Fruit fly (Drosophila melanogaster) whole organism, embryonic: ENCODE results near the gene Eig71Ej.

Source experiments
- Asciz ChIP-seq: fragments of 200-800 bp; sonication (Bioruptor generic); optimal IDR thresholded peaks from 2 replicates; lab custom pipeline; 2017; ENCODE audit warnings: missing biosample characterization, mild to moderate bottlenecking, missing genetic modification characterization, missing genetic modification reagents
- Awh ChIP-seq: fragments of 200-800 bp; sonication (Bioruptor generic); IDR thresholded peaks from 2 replicates; pipeline ENCODE4, ENCODE4 v1.3.6; 2022; ENCODE audit warnings: missing biosample characterization, missing genetic modification characterization
- Blimp-1 ChIP-seq: fragments of 200-800 bp; sonication (Bioruptor generic); optimal IDR thresholded peaks from 3 replicates; lab custom pipeline; 2018; ENCODE audit warnings: missing biosample characterization, missing genetic modification characterization, mild to moderate bottlenecking, moderate library complexity, missing genetic modification reagents
- CG10209 ChIP-seq: fragments of 200-800 bp; sonication (Bioruptor generic); optimal IDR thresholded peaks from 3 replicates; lab custom pipeline; 2017; ENCODE audit warnings: missing biosample characterization, mild to moderate bottlenecking, missing genetic modification characterization, missing genetic modification reagents
- CG1233 ChIP-seq: fragments of 200-800 bp; sonication (Bioruptor generic); optimal IDR thresholded peaks from 4 replicates; lab custom pipeline; 2018; ENCODE audit warnings: missing biosample characterization, mild to moderate bottlenecking, missing genetic modification characterization
- CG14667 ChIP-seq: fragments of 200-800 bp; sonication (Bioruptor generic); IDR thresholded peaks from 2 replicates; pipeline ENCODE4 v1.3.6; 2022; ENCODE audit warnings: missing biosample characterization, missing genetic modification characterization
- CG14710 ChIP-seq: fragments of 200-800 bp; sonication (Bioruptor generic); optimal IDR thresholded peaks from 3 replicates; lab custom pipeline; 2019; ENCODE audit warnings: missing biosample characterization, mild to moderate bottlenecking, missing genetic modification characterization, moderate library complexity
- CG15696 ChIP-seq: fragments of 200-800 bp; sonication (Bioruptor generic); optimal IDR thresholded peaks from 2 replicates; lab custom pipeline; 2019; ENCODE audit warnings: missing biosample characterization, mild to moderate bottlenecking, missing genetic modification characterization, moderate library complexity
- CG1647 ChIP-seq: fragments of 200-800 bp; sonication (Bioruptor generic); optimal IDR thresholded peaks from 3 replicates; lab custom pipeline; 2016; ENCODE audit warnings: missing biosample characterization, missing genetic modification characterization
- CG16815 ChIP-seq: fragments of 200-800 bp; sonication (Bioruptor generic); optimal IDR thresholded peaks from 3 replicates; lab custom pipeline; 2017; ENCODE audit warnings: missing biosample characterization, mild to moderate bottlenecking, missing genetic modification characterization
- CG17328 ChIP-seq: fragments of 200-800 bp; sonication (Bioruptor generic); IDR thresholded peaks from 2 replicates; pipeline ENCODE4 v1.3.6; 2022; ENCODE audit warnings: missing biosample characterization, missing genetic modification characterization
- CG2120 ChIP-seq: fragments of 200-800 bp; sonication (Bioruptor generic); optimal IDR thresholded peaks from 3 replicates; lab custom pipeline; 2016; ENCODE audit warnings: missing biosample characterization, missing genetic modification characterization
- CG2202 ChIP-seq: fragments of 200-800 bp; sonication (Bioruptor generic); optimal IDR thresholded peaks from 2 replicates; lab custom pipeline; 2018; ENCODE audit warnings: missing biosample characterization, mild to moderate bottlenecking, missing genetic modification characterization
- CG2678 ChIP-seq: fragments of 200-800 bp; sonication (Bioruptor generic); optimal IDR thresholded peaks from 3 replicates; lab custom pipeline; 2019; ENCODE audit warnings: missing biosample characterization, mild to moderate bottlenecking, missing genetic modification characterization, moderate library complexity
- CG3838 ChIP-seq: fragments of 200-800 bp; sonication (Bioruptor generic); optimal IDR thresholded peaks from 3 replicates; lab custom pipeline; 2016; ENCODE audit warnings: missing biosample characterization, missing genetic modification characterization
- CG42726 ChIP-seq: fragments of 200-800 bp; sonication (Bioruptor generic); IDR thresholded peaks from 2 replicates; pipeline ENCODE4 v1.3.6; 2022; ENCODE audit warnings: missing biosample characterization, missing genetic modification characterization; ENCODE audit not compliant: partially characterized antibody
- CG6683 ChIP-seq: fragments of 200-800 bp; sonication (Bioruptor generic); optimal IDR thresholded peaks from 2 replicates; lab custom pipeline; 2017; ENCODE audit warnings: missing biosample characterization, mild to moderate bottlenecking, missing genetic modification characterization, missing genetic modification reagents
- CG7745 ChIP-seq: fragments of 200-800 bp; sonication (Bioruptor generic); optimal IDR thresholded peaks from 2 replicates; lab custom pipeline; 2018; ENCODE audit warnings: missing biosample characterization, mild to moderate bottlenecking, missing genetic modification characterization, moderate library complexity
- CG8290 ChIP-seq, 3 experiments: fragments of 200-800 bp; sonication (Bioruptor generic); optimal IDR thresholded peaks; 2 replicates each; lab custom pipeline; 2016 to 2019; ENCODE audit warnings: missing biosample characterization in 3 of 3, missing genetic modification characterization in 3 of 3, mild to moderate bottlenecking in 2 of 3, moderate library complexity in 1 of 3
- CG8924 ChIP-seq: fragments of 200-800 bp; optimal IDR thresholded peaks from 3 replicates; lab custom pipeline; 2019; ENCODE audit warnings: missing biosample characterization, mild to moderate bottlenecking, missing genetic modification characterization, moderate library complexity
- CG9817 ChIP-seq: fragments of 200-800 bp; sonication (Bioruptor generic); optimal IDR thresholded peaks from 2 replicates; lab custom pipeline; 2018; ENCODE audit warnings: missing biosample characterization, mild to moderate bottlenecking, missing genetic modification characterization, moderate library complexity
- Dek ChIP-seq: fragments of 200-800 bp; sonication (Bioruptor generic); optimal IDR thresholded peaks from 3 replicates; lab custom pipeline; 2019; ENCODE audit warnings: missing biosample characterization, mild to moderate bottlenecking, missing genetic modification characterization, moderate library complexity
- Dfd ChIP-seq, 2 experiments: fragments of >200 bp; optimal IDR thresholded peaks; 2 replicates each; lab custom pipeline; 2017; ENCODE audit warnings: missing biosample characterization in 2 of 2, missing genetic modification characterization in 2 of 2
- Gug ChIP-seq: fragments of 200-800 bp; sonication (Bioruptor generic); IDR thresholded peaks from 4 replicates; pipeline ENCODE4 v1.3.6; 2022; ENCODE audit warnings: missing biosample characterization, missing genetic modification characterization
- Hmr ChIP-seq: fragments of 200-800 bp; sonication (Bioruptor generic); optimal IDR thresholded peaks from 3 replicates; lab custom pipeline; 2017; ENCODE audit warnings: mild to moderate bottlenecking, missing biosample characterization, missing genetic modification reagents, missing genetic modification characterization
- Hr78 ChIP-seq, 2 experiments: fragments of 200-800 bp in 1 of 2; fragments of >200 bp in 1 of 2; sonication (Bioruptor generic) in 1 of 2; optimal IDR thresholded peaks; 2 replicates each; lab custom pipeline; 2017 to 2019; ENCODE audit warnings: missing biosample characterization in 2 of 2, missing genetic modification characterization in 2 of 2, mild to moderate bottlenecking in 1 of 2, moderate library complexity in 1 of 2
- MTF-1 ChIP-seq: fragments of 200-800 bp; sonication (Bioruptor generic); optimal IDR thresholded peaks from 2 replicates; lab custom pipeline; 2018; ENCODE audit warnings: missing biosample characterization, mild to moderate bottlenecking, missing genetic modification characterization, borderline replicate concordance
- PHDP ChIP-seq: fragments of 200-800 bp; sonication (Bioruptor generic); optimal IDR thresholded peaks from 3 replicates; lab custom pipeline; 2018; ENCODE audit warnings: missing biosample characterization, mild to moderate bottlenecking, missing genetic modification characterization, moderate library complexity
- Pdp1 ChIP-seq, 2 experiments: fragments of 200-800 bp; sonication (Bioruptor generic); optimal IDR thresholded peaks; 3 replicates each; lab custom pipeline; 2016; ENCODE audit warnings: missing biosample characterization in 2 of 2, missing genetic modification characterization in 2 of 2, mild to moderate bottlenecking in 1 of 2, moderate library complexity in 1 of 2
- Vsx1 ChIP-seq: fragments of 200-800 bp; sonication (Bioruptor generic); optimal IDR thresholded peaks from 2 replicates; lab custom pipeline; 2017; ENCODE audit warnings: missing biosample characterization, mild to moderate bottlenecking, missing genetic modification characterization, missing genetic modification reagents
- ara ChIP-seq: fragments of 200-800 bp; sonication (Bioruptor generic); IDR thresholded peaks from 2 replicates; pipeline ENCODE4 v1.3.6; 2022; ENCODE audit warnings: missing biosample characterization, missing genetic modification characterization
- bsh ChIP-seq, 2 experiments: fragments of 200-800 bp; sonication (Bioruptor generic); optimal IDR thresholded peaks; 2 replicates each; lab custom pipeline; 2017 to 2018; ENCODE audit warnings: mild to moderate bottlenecking in 2 of 2, missing biosample characterization in 2 of 2, missing genetic modification characterization in 2 of 2, moderate library complexity in 1 of 2
- caup ChIP-seq: fragments of 200-800 bp; sonication (Bioruptor generic); optimal IDR thresholded peaks from 3 replicates; lab custom pipeline; 2017; ENCODE audit warnings: missing biosample characterization, mild to moderate bottlenecking, missing genetic modification characterization, moderate library complexity; ENCODE audit not compliant: severe bottlenecking
- dmrt11E ChIP-seq: fragments of 200-800 bp; sonication (Bioruptor generic); optimal IDR thresholded peaks from 3 replicates; lab custom pipeline; 2018; ENCODE audit warnings: missing biosample characterization, mild to moderate bottlenecking, missing genetic modification characterization, moderate library complexity
- exex ChIP-seq: fragments of 200-800 bp; sonication (Bioruptor generic); optimal IDR thresholded peaks from 4 replicates; lab custom pipeline; 2018; ENCODE audit warnings: missing biosample characterization, mild to moderate bottlenecking, missing genetic modification characterization, moderate library complexity
- gfzf ChIP-seq: fragments of 200-800 bp; sonication (Bioruptor generic); optimal IDR thresholded peaks from 2 replicates; lab custom pipeline; 2016; ENCODE audit warnings: missing biosample characterization, mild to moderate bottlenecking, missing genetic modification characterization, moderate library complexity
- grau ChIP-seq: fragments of 200-800 bp; optimal IDR thresholded peaks from 3 replicates; lab custom pipeline; 2019; ENCODE audit warnings: missing biosample characterization, mild to moderate bottlenecking, missing genetic modification characterization, moderate library complexity
- grn ChIP-seq: fragments of 200-800 bp; sonication (Bioruptor generic); optimal IDR thresholded peaks from 3 replicates; lab custom pipeline; 2017; ENCODE audit warnings: missing biosample characterization, missing genetic modification characterization
- otp ChIP-seq: fragments of 200-800 bp; sonication (Bioruptor generic); IDR thresholded peaks from 3 replicates; pipeline ENCODE4, ENCODE4 v1.3.6; 2022; ENCODE audit warnings: missing biosample characterization, missing genetic modification characterization
- sima ChIP-seq: fragments of 200-800 bp; sonication (Bioruptor generic); optimal IDR thresholded peaks from 2 replicates; lab custom pipeline; 2016; ENCODE audit warnings: missing biosample characterization, missing genetic modification characterization
- sqz ChIP-seq: fragments of 200-800 bp; sonication (Bioruptor generic); optimal IDR thresholded peaks from 3 replicates; lab custom pipeline; 2018; ENCODE audit warnings: missing biosample characterization, mild to moderate bottlenecking, missing genetic modification characterization
- sug ChIP-seq: fragments of 200-800 bp; optimal IDR thresholded peaks from 2 replicates; lab custom pipeline; 2019; ENCODE audit warnings: missing biosample characterization, mild to moderate bottlenecking, missing genetic modification characterization, moderate library complexity
- unpg ChIP-seq: fragments of 200-800 bp; sonication (Bioruptor generic); optimal IDR thresholded peaks from 3 replicates; lab custom pipeline; 2018; ENCODE audit warnings: missing biosample characterization, mild to moderate bottlenecking, missing genetic modification characterization, moderate library complexity
- vnd ChIP-seq: fragments of 200-800 bp; sonication (Bioruptor generic); IDR thresholded peaks from 3 replicates; pipeline ENCODE4 v1.3.6; 2022; ENCODE audit warnings: missing biosample characterization, missing genetic modification characterization; ENCODE audit not compliant: partially characterized antibody
- zfh1 ChIP-seq: fragments of 200-800 bp; sonication (Bioruptor generic); IDR thresholded peaks from 3 replicates; pipeline ENCODE4 v1.3.6; 2022; ENCODE audit warnings: missing biosample characterization, missing genetic modification characterization

Eig71Ej gene

DNA sequence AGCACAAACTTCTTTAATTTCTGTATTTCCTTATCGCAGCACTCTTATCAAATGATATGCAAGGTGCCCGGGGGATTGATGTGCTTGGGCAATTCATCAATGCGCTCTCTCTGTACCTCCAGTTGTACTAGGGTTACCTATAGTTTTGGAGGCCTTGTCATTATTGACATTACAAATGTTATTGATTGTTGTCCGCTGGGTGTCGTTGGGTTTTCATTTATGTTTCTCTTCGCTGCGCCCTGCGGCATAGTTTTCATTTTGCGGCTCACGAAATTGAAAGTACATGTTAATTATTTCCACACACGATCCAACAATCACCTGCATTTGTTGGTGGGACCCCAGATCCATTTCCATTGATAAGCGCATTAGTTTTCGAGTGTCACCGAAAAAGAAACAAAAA lies 45.4 kb upstream of the Eig71Ej start (continued):
- TF ChIP-seq CG14710: peak; percentile 11
- TF ChIP-seq CG8290 (GFP tag; optimal IDR thresholded peaks at IDR 0.05; lab: Kevin White, UChicago): no peak
- TF ChIP-seq CG8290 (tag; optimal IDR thresholded peaks at IDR 0.05; lab: Kevin White, UChicago): peak in 1 of 2 experiments; percentile 7
- TF ChIP-seq Asciz: peak; percentile 36
- peak; percentile 61 for TF ChIP-seq grn (GFP tag; lab: Kevin White, UChicago)
- TF ChIP-seq CG7745 (tag; lab: Kevin White, UChicago): peak; percentile 19
- TF ChIP-seq Awh (GFP tag; lab: Robert Waterston, UW): peak; percentile 54; the same call in 1 of the 2 replicates
- TF ChIP-seq CG1233 (GFP tag; lab: Kevin White, UChicago): peak; percentile 39
- TF ChIP-seq sqz (GFP tag; lab: Kevin White, UChicago): peak; percentile 2
- TF ChIP-seq bsh (GFP tag; optimal IDR thresholded peaks at IDR 0.05; lab: Kevin White, UChicago): peak in 1 of 2 experiments; percentile 23
- peak; percentile 9 for TF ChIP-seq exex (tag; lab: Kevin White, UChicago)
- TF ChIP-seq CG15696 (tag; lab: Kevin White, UChicago): peak; percentile 47
- TF ChIP-seq unpg (GFP tag; lab: Kevin White, UChicago): peak; percentile 5
- TF ChIP-seq Vsx1 (GFP tag; lab: Kevin White, UChicago): peak; percentile 26
- peak; percentile 72 for TF ChIP-seq sug (tag; lab: Kevin White, UChicago)
- TF ChIP-seq ara (GFP tag; lab: Robert Waterston, UW): peak; percentile 32; the same call in 1 of the 2 replicates
- no peak for TF ChIP-seq CG6683 (GFP tag; lab: Kevin White, UChicago)
- TF ChIP-seq dmrt11E (tag; lab: Kevin White, UChicago): peak; percentile 6
- no peak for TF ChIP-seq caup (GFP tag; lab: Kevin White, UChicago)
- TF ChIP-seq Pdp1 (GFP tag; optimal IDR thresholded peaks at IDR 0.05; lab: Kevin White, UChicago): peak in 1 of 2 experiments; percentile 34
- TF ChIP-seq otp: peak; percentile 56; the same call in 1 of the 3 replicates
- TF ChIP-seq Hr78 (GFP tag; optimal IDR thresholded peaks at IDR 0.05; lab: Kevin White, UChicago): peak in 1 of 2 experiments; percentile 59
- peak; percentile 28 for TF ChIP-seq CG2678 (tag; lab: Kevin White, UChicago)

DNA sequence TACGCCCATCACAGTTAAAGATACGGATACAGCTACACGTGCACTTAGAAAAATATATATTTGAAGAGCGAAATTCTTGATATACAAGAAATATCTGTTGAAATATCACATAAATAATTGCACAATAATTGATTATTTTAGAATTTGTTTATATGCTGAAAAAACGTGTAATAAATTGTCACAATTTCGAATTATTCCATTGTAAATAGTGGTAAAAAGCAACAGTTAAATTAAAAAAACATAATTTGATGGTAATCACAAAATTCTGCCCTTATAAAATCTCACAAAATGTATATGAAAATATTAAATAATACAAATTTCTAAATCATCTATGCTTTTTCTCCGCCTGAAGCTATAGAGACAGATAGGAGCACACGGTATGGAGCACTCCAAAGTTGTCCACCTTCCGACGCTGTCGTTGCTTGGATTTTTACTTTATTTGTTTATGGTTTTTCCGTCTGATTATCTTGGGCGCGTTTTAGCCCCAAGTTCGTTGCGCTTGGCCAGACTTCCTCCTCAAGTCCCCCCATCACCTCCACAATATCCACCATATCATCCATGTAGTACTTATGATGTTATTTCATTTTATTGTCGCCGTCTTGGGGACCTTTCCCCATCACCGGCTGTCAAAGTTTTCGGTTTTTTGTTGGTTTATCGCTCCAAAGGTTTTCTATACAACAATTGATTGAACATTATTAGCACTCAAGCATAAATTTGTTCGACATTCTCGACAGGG lies 43.6 kb upstream of the Eig71Ej start:
- TF ChIP-seq otp: peak; percentile 48; the same call in 1 of the 3 replicates
- TF ChIP-seq CG2202: peak; percentile 18
- no peak for TF ChIP-seq sima (GFP tag; lab: Kevin White, UChicago)
- no peak; the same call in 1 of the 2 replicates for TF ChIP-seq CG14667
- no peak for TF ChIP-seq gfzf (GFP tag; lab: Kevin White, UChicago)
- TF ChIP-seq CG8924 (tag; lab: Kevin White, UChicago): peak; percentile 72
- TF ChIP-seq PHDP: peak; percentile 37
- TF ChIP-seq CG17328: no peak; the same call in 1 of the 2 replicates
- no peak for TF ChIP-seq Dek (tag; lab: Kevin White, UChicago)
- TF ChIP-seq CG42726 (GFP tag; lab: Robert Waterston, UW): no peak
- peak; percentile 62 for TF ChIP-seq CG10209 (GFP tag; lab: Kevin White, UChicago)
- peak; percentile 71 for TF ChIP-seq grau (tag; lab: Kevin White, UChicago)
- TF ChIP-seq Dfd (GFP tag; optimal IDR thresholded peaks at IDR 0.05; lab: Kevin White, UChicago): no peak
- TF ChIP-seq Hmr (GFP tag; lab: Kevin White, UChicago): peak; percentile 14
- no peak for TF ChIP-seq Gug (GFP tag; lab: Robert Waterston, UW)
- no peak for TF ChIP-seq vnd (GFP tag; lab: Robert Waterston, UW)
- no peak for TF ChIP-seq MTF-1 (GFP tag; lab: Kevin White, UChicago)
- TF ChIP-seq Blimp-1: peak; percentile 75
- TF ChIP-seq CG2120 (GFP tag; lab: Kevin White, UChicago): peak; percentile 38
- TF ChIP-seq CG16815: peak; percentile 35
- TF ChIP-seq CG1647 (GFP tag; lab: Kevin White, UChicago): no peak
- no peak for TF ChIP-seq CG3838 (GFP tag; lab: Kevin White, UChicago)
- no peak for TF ChIP-seq CG9817 (tag; lab: Kevin White, UChicago)
- peak; percentile 48; the same call in 2 of the 3 replicates for TF ChIP-seq zfh1 (GFP tag; lab: Robert Waterston, UW)
